Fruit fly (Drosophila melanogaster) whole organism, embryonic: ENCODE measurements around the gene rols.

ENCODE experiments used
- Atf-2 ChIP-seq: fragments of 200-800 bp; sonication (Bioruptor generic); optimal IDR thresholded peaks from 2 replicates; lab custom pipeline; 2016; ENCODE audit warnings: missing biosample characterization, missing genetic modification characterization
- CG1024 ChIP-seq: fragments of 200-800 bp; sonication (Bioruptor generic); IDR thresholded peaks from 2 replicates; pipeline ENCODE4 v1.3.6; 2022; ENCODE audit warnings: missing biosample characterization, missing genetic modification characterization
- CG12769 ChIP-seq: fragments of 200-800 bp; sonication (Bioruptor generic); optimal IDR thresholded peaks from 2 replicates; lab custom pipeline; 2019; ENCODE audit warnings: missing biosample characterization, mild to moderate bottlenecking, missing genetic modification characterization, moderate library complexity
- CG12942 ChIP-seq: fragments of 200-800 bp; sonication (Bioruptor generic); optimal IDR thresholded peaks from 3 replicates; lab custom pipeline; 2016; ENCODE audit warnings: missing biosample characterization, missing genetic modification characterization
- CG14441 ChIP-seq: fragments of 200-800 bp; sonication (Bioruptor generic); IDR thresholded peaks from 2 replicates; pipeline ENCODE4 v1.3.6; 2022; ENCODE audit warnings: missing biosample characterization, missing genetic modification characterization
- CG14667 ChIP-seq: fragments of 200-800 bp; sonication (Bioruptor generic); IDR thresholded peaks from 2 replicates; pipeline ENCODE4 v1.3.6; 2022; ENCODE audit warnings: missing biosample characterization, missing genetic modification characterization
- CG1603 ChIP-seq: fragments of 200-800 bp; sonication (Bioruptor generic); optimal IDR thresholded peaks from 2 replicates; lab custom pipeline; 2019; ENCODE audit warnings: missing biosample characterization, mild to moderate bottlenecking, missing genetic modification characterization, moderate library complexity
- CG17186 ChIP-seq: fragments of 200-800 bp; sonication (Bioruptor generic); optimal IDR thresholded peaks from 3 replicates; lab custom pipeline; 2017; ENCODE audit warnings: missing biosample characterization, missing genetic modification reagents, missing genetic modification characterization
- CG17385 ChIP-seq: fragments of 200-800 bp; sonication (Bioruptor generic); optimal IDR thresholded peaks from 3 replicates; lab custom pipeline; 2018; ENCODE audit warnings: missing biosample characterization, mild to moderate bottlenecking, missing genetic modification characterization
- CG17802 ChIP-seq: fragments of 200-800 bp; sonication (Bioruptor generic); optimal IDR thresholded peaks from 2 replicates; lab custom pipeline; 2018; ENCODE audit warnings: missing biosample characterization, mild to moderate bottlenecking, missing genetic modification characterization, moderate library complexity
- CG17829 ChIP-seq: fragments of 200-800 bp; optimal IDR thresholded peaks from 2 replicates; lab custom pipeline; 2019; ENCODE audit warnings: missing biosample characterization, mild to moderate bottlenecking, missing genetic modification characterization, moderate library complexity
- CG2116 ChIP-seq: fragments of 200-800 bp; sonication (Bioruptor generic); optimal IDR thresholded peaks from 3 replicates; lab custom pipeline; 2018; ENCODE audit warnings: missing biosample characterization, mild to moderate bottlenecking, missing genetic modification characterization
- CG30020 ChIP-seq: fragments of 200-800 bp; optimal IDR thresholded peaks from 2 replicates; lab custom pipeline; 2019; ENCODE audit warnings: missing biosample characterization, mild to moderate bottlenecking, missing genetic modification characterization, moderate library complexity
- CG30403 ChIP-seq: fragments of 200-800 bp; sonication (Bioruptor generic); optimal IDR thresholded peaks from 3 replicates; lab custom pipeline; 2016; ENCODE audit warnings: missing biosample characterization, missing genetic modification characterization
- CG4730 ChIP-seq: fragments of 200-800 bp; sonication (Bioruptor generic); IDR thresholded peaks from 2 replicates; pipeline ENCODE4 v1.3.6; 2022; ENCODE audit warnings: missing biosample characterization, missing genetic modification characterization
- CG4820 ChIP-seq: fragments of 200-800 bp; sonication (Bioruptor generic); optimal IDR thresholded peaks from 3 replicates; lab custom pipeline; 2016; ENCODE audit warnings: missing biosample characterization, missing genetic modification characterization
- CG6175 ChIP-seq: fragments of 200-800 bp; sonication (Bioruptor generic); IDR thresholded peaks from 3 replicates; pipeline ENCODE4 v1.3.6; 2022; ENCODE audit warnings: missing biosample characterization, missing genetic modification characterization
- CG7786 ChIP-seq: fragments of 200-800 bp; sonication (Bioruptor generic); optimal IDR thresholded peaks from 2 replicates; lab custom pipeline; 2016; ENCODE audit warnings: missing biosample characterization, missing genetic modification characterization
- CG7987 ChIP-seq: fragments of 200-800 bp; sonication (Bioruptor generic); optimal IDR thresholded peaks from 2 replicates; lab custom pipeline; 2018; ENCODE audit warnings: missing biosample characterization, mild to moderate bottlenecking, missing genetic modification characterization, moderate library complexity
- CG8944 ChIP-seq: fragments of 200-800 bp; sonication (Bioruptor generic); optimal IDR thresholded peaks from 3 replicates; lab custom pipeline; 2016; ENCODE audit warnings: missing biosample characterization, missing genetic modification characterization
- Elba2 ChIP-seq: fragments of 200-800 bp; sonication (Bioruptor generic); optimal IDR thresholded peaks from 3 replicates; lab custom pipeline; 2016; ENCODE audit warnings: missing biosample characterization, missing genetic modification characterization
- Ets65A ChIP-seq: fragments of 200-800 bp; sonication (Bioruptor generic); peaks from one replicate; lab custom pipeline; 2016; ENCODE audit warnings: missing biosample characterization, missing genetic modification characterization
- Gsc ChIP-seq: fragments of 200-800 bp; sonication (Bioruptor generic); IDR thresholded peaks from 2 replicates; pipeline ENCODE4 v1.3.6; 2022; ENCODE audit warnings: missing biosample characterization, missing genetic modification characterization
- H2.0 ChIP-seq: fragments of 200-800 bp; sonication (Bioruptor generic); IDR thresholded peaks from 2 replicates; pipeline ENCODE4 v1.3.6; 2022; ENCODE audit warnings: missing biosample characterization, missing genetic modification characterization
- Hey ChIP-seq: fragments of 200-800 bp; sonication (Bioruptor generic); optimal IDR thresholded peaks from 3 replicates; lab custom pipeline; 2018; ENCODE audit warnings: missing biosample characterization, mild to moderate bottlenecking, missing genetic modification characterization
- Hmr ChIP-seq: fragments of 200-800 bp; sonication (Bioruptor generic); optimal IDR thresholded peaks from 3 replicates; lab custom pipeline; 2017; ENCODE audit warnings: mild to moderate bottlenecking, missing biosample characterization, missing genetic modification reagents, missing genetic modification characterization
- Mad ChIP-seq: fragments of 200-800 bp; sonication (Bioruptor generic); optimal IDR thresholded peaks from 2 replicates; lab custom pipeline; 2016; ENCODE audit warnings: missing biosample characterization, missing genetic modification characterization
- Nf-YA ChIP-seq: fragments of 200-800 bp; sonication (Bioruptor generic); IDR thresholded peaks from 2 replicates; pipeline ENCODE4 v1.3.6; 2022; ENCODE audit warnings: missing biosample characterization, missing genetic modification characterization
- Pdp1 ChIP-seq, 2 experiments: fragments of 200-800 bp; sonication (Bioruptor generic); optimal IDR thresholded peaks; 3 replicates each; lab custom pipeline; 2016; ENCODE audit warnings: missing biosample characterization in 2 of 2, missing genetic modification characterization in 2 of 2, mild to moderate bottlenecking in 1 of 2, moderate library complexity in 1 of 2
- Sry-β ChIP-seq: fragments of 200-800 bp; sonication (Bioruptor generic); optimal IDR thresholded peaks from 2 replicates; lab custom pipeline; 2018; ENCODE audit warnings: missing biosample characterization, mild to moderate bottlenecking, missing genetic modification characterization, moderate library complexity
- Ssrp ChIP-seq: fragments of 200-800 bp; sonication (Bioruptor generic); optimal IDR thresholded peaks from 2 replicates; lab custom pipeline; 2018; ENCODE audit warnings: missing biosample characterization, mild to moderate bottlenecking, missing genetic modification characterization, moderate library complexity
- Tbp ChIP-seq: fragments of >200 bp; optimal IDR thresholded peaks from 2 replicates; lab custom pipeline; 2018; ENCODE audit warnings: missing biosample characterization, missing genetic modification characterization
- bbx ChIP-seq: fragments of 200-800 bp; sonication (Bioruptor generic); IDR thresholded peaks from 2 replicates; pipeline ENCODE4 v1.3.6; 2022; ENCODE audit warnings: missing biosample characterization, missing genetic modification characterization; ENCODE audit not compliant: partially characterized antibody
- bcd ChIP-seq: fragments of 200-800 bp; sonication (Bioruptor generic); optimal IDR thresholded peaks from 2 replicates; lab custom pipeline; 2017; ENCODE audit warnings: missing biosample characterization, mild to moderate bottlenecking, missing genetic modification characterization
- crol ChIP-seq: fragments of 200-800 bp; sonication (Bioruptor generic); IDR thresholded peaks from 2 replicates; pipeline ENCODE4 v1.3.6; 2022; ENCODE audit warnings: missing biosample characterization, missing genetic modification characterization
- dm ChIP-seq: fragments of 200-800 bp; sonication (Bioruptor generic); optimal IDR thresholded peaks from 3 replicates; lab custom pipeline; 2016; ENCODE audit warnings: missing biosample characterization, missing genetic modification characterization
- fu2 ChIP-seq: fragments of 200-800 bp; sonication (Bioruptor generic); optimal IDR thresholded peaks from 2 replicates; lab custom pipeline; 2016; ENCODE audit warnings: missing biosample characterization, missing genetic modification characterization
- lola ChIP-seq, 3 experiments: fragments of >200 bp in 2 of 3; fragments of 200-800 bp in 1 of 3; sonication (Bioruptor generic) in 1 of 3; optimal IDR thresholded peaks; 2 replicates each; lab custom pipeline; 2017 to 2019; ENCODE audit warnings: missing biosample characterization in 3 of 3, missing genetic modification characterization in 3 of 3, mild to moderate bottlenecking in 1 of 3, moderate library complexity in 1 of 3
- lov ChIP-seq, 2 experiments: fragments of 200-800 bp in 1 of 2; fragments of >200 bp in 1 of 2; sonication (Bioruptor generic) in 1 of 2; IDR thresholded peaks in 1 of 2; optimal IDR thresholded peaks in 1 of 2; 2 replicates in 1 of 2; 3 replicates in 1 of 2; pipeline versions ENCODE4 v1.3.6 to Lab custom; 2017 to 2022; ENCODE audit warnings: missing biosample characterization in 1 of 2, missing genetic modification characterization in 1 of 2
- nerfin-1 ChIP-seq: fragments of 200-800 bp; sonication (Bioruptor generic); optimal IDR thresholded peaks from 3 replicates; lab custom pipeline; 2019; ENCODE audit warnings: missing biosample characterization, mild to moderate bottlenecking, missing genetic modification characterization, moderate library complexity
- otp ChIP-seq: fragments of 200-800 bp; sonication (Bioruptor generic); IDR thresholded peaks from 3 replicates; pipeline ENCODE4, ENCODE4 v1.3.6; 2022; ENCODE audit warnings: missing biosample characterization, missing genetic modification characterization
- prd ChIP-seq, 3 experiments: fragments of >200 bp in 2 of 3; fragments of 200-800 bp in 1 of 3; sonication (Bioruptor generic) in 1 of 3; optimal IDR thresholded peaks in 2 of 3; IDR thresholded peaks in 1 of 3; 2 replicates in 2 of 3; 3 replicates in 1 of 3; pipeline versions ENCODE4 v1.3.6 to Lab custom; 2017 to 2022; ENCODE audit warnings: missing biosample characterization in 1 of 3, missing genetic modification characterization in 1 of 3
- pzg ChIP-seq: fragments of 200-800 bp; sonication (Bioruptor generic); optimal IDR thresholded peaks from 3 replicates; lab custom pipeline; 2018; ENCODE audit warnings: missing biosample characterization, mild to moderate bottlenecking, missing genetic modification characterization, moderate library complexity
- ranshi ChIP-seq: fragments of 200-800 bp; sonication (Bioruptor generic); IDR thresholded peaks from 2 replicates; pipeline ENCODE4 v1.3.6; 2022; ENCODE audit warnings: missing biosample characterization, missing genetic modification characterization
- sim ChIP-seq: fragments of 200-800 bp; sonication (Bioruptor generic); IDR thresholded peaks from 2 replicates; pipeline ENCODE4 v1.3.6; 2022; ENCODE audit warnings: missing biosample characterization, missing genetic modification characterization
- sima ChIP-seq: fragments of 200-800 bp; sonication (Bioruptor generic); optimal IDR thresholded peaks from 2 replicates; lab custom pipeline; 2016; ENCODE audit warnings: missing biosample characterization, missing genetic modification characterization
- sug ChIP-seq: fragments of 200-800 bp; optimal IDR thresholded peaks from 2 replicates; lab custom pipeline; 2019; ENCODE audit warnings: missing biosample characterization, mild to moderate bottlenecking, missing genetic modification characterization, moderate library complexity

Gene rols

dm6 chr3L:12063442-12064080 is 1.1 kb downstream of the rols start (continued):
- TF ChIP-seq CG2116 (GFP tag; lab: Kevin White, UChicago) (no peak), CG30020 (tag; lab: Kevin White, UChicago) (no peak), CG14667 (GFP tag; lab: Robert Waterston, UW) (no peak), CG8944 (GFP tag; lab: Kevin White, UChicago) (no peak), prd (optimal IDR thresholded peaks at IDR 0.05; lab: Kevin White, UChicago) (no peak), prd (GFP tag; IDR thresholded peaks at IDR 0.05; lab: Robert Waterston, UW) (no peak), Hey (no peak), CG7987 (no peak), CG12942 (GFP tag; lab: Kevin White, UChicago) (no peak), Nf-YA (GFP tag; lab: Robert Waterston, UW) (no peak), CG6175 (GFP tag; lab: Robert Waterston, UW) (no peak), CG17186 (GFP tag; lab: Kevin White, UChicago) (no peak), Elba2 (GFP tag; lab: Kevin White, UChicago) (no peak), fu2 (GFP tag; lab: Kevin White, UChicago) (no peak), Hmr (no peak), Tbp (GFP tag; lab: Kevin White, UChicago) (no peak), CG12769 (tag; lab: Kevin White, UChicago) (no peak)

- TF ChIP-seq CG4730: peak; percentile 38; the same call in 1 of the 2 replicates
- TF ChIP-seq lov (optimal IDR thresholded peaks at IDR 0.05; lab: Kevin White, UChicago): no peak
- TF ChIP-seq lov (GFP tag; IDR thresholded peaks at IDR 0.05; lab: Robert Waterston, UW): peak; percentile 77; the same call in 1 of the 3 replicates
- peak; percentile 86 for TF ChIP-seq Ets65A (GFP tag; lab: Kevin White, UChicago)
- peak; percentile 40 for TF ChIP-seq Ssrp (tag; lab: Kevin White, UChicago)
- peak; percentile 20 for TF ChIP-seq dm (GFP tag; lab: Kevin White, UChicago)
- peak; percentile 53; the same call in 1 of the 2 replicates for TF ChIP-seq CG1024 (GFP tag; lab: Robert Waterston, UW)
- TF ChIP-seq lola (GFP tag; optimal IDR thresholded peaks at IDR 0.05; lab: Kevin White, UChicago): peak in 1 of 3 experiments; percentile 66
- TF ChIP-seq CG17385 (GFP tag; lab: Kevin White, UChicago): peak; percentile 66
- peak; percentile 55 for TF ChIP-seq crol (GFP tag; lab: Robert Waterston, UW)
- no peak for TF ChIP-seq bbx (GFP tag; lab: Robert Waterston, UW)
- peak; percentile 43 for TF ChIP-seq Atf-2
- TF ChIP-seq CG7786 (GFP tag; lab: Kevin White, UChicago): peak; percentile 33
- TF ChIP-seq otp (GFP tag; lab: Robert Waterston, UW): peak; percentile 66; the same call in 1 of the 3 replicates
- peak; percentile 54; the same call in 1 of the 2 replicates for TF ChIP-seq Gsc (GFP tag; lab: Robert Waterston, UW)
- 0 out of 2 replicates have a peak, but pooled peaks have one; percentile 21 for TF ChIP-seq CG14441 (GFP tag; lab: Robert Waterston, UW)
- TF ChIP-seq H2.0 (GFP tag; lab: Robert Waterston, UW): no peak
- TF ChIP-seq CG17802 (tag; lab: Kevin White, UChicago): no peak
- TF ChIP-seq CG1603 (tag; lab: Kevin White, UChicago): peak; percentile 87
- peak; percentile 52; the same call in 1 of the 2 replicates for TF ChIP-seq ranshi (GFP tag; lab: Robert Waterston, UW)
- peak; percentile 59 for TF ChIP-seq sug
- TF ChIP-seq Mad (GFP tag; lab: Kevin White, UChicago): no peak
- TF ChIP-seq sima: no peak
- peak; percentile 24 to 30 for TF ChIP-seq Pdp1 (GFP tag; optimal IDR thresholded peaks at IDR 0.05; lab: Kevin White, UChicago)
- TF ChIP-seq CG4820 (GFP tag; lab: Kevin White, UChicago): peak; percentile 57
- TF ChIP-seq nerfin-1 (tag; lab: Kevin White, UChicago): peak; percentile 18
- no peak for TF ChIP-seq Sry-β (GFP tag; lab: Kevin White, UChicago)
- TF ChIP-seq sim: peak; percentile 49; the same call in 1 of the 2 replicates
- peak; percentile 32 for TF ChIP-seq CG30403
- TF ChIP-seq CG17829 (tag; lab: Kevin White, UChicago): peak; percentile 74
- peak; percentile 0 for TF ChIP-seq bcd (GFP tag; lab: Kevin White, UChicago)
- no peak for TF ChIP-seq pzg
Measured at dm6 chr3L:12062788-12063218, 1.9 kb downstream of the rols start.
